Worm (Caenorhabditis elegans) whole organism, late embryonic: Measurements from ENCODE around the gene slt-1.

Source experiments
- C38D4.7 ChIP-seq: fragments of 200-800 bp; sonication (Bioruptor generic); optimal IDR thresholded peaks from 2 replicates; lab custom pipeline; 2018; ENCODE audit warnings: mild to moderate bottlenecking, missing genetic modification characterization, moderate library complexity, missing compliant biosample characterization
- F13H6.1 ChIP-seq: sonication (generic microtip); optimal IDR thresholded peaks from 2 replicates; lab custom pipeline; 2016; ENCODE audit warnings: missing genetic modification characterization, missing compliant biosample characterization
- K02D7.2 ChIP-seq: sonication (generic microtip); optimal IDR thresholded peaks from 2 replicates; lab custom pipeline; 2017; ENCODE audit warnings: mild to moderate bottlenecking, missing genetic modification characterization, missing compliant biosample characterization
- K09A11.1 ChIP-seq: sonication (generic microtip); optimal IDR thresholded peaks from 2 replicates; lab custom pipeline; 2017; ENCODE audit warnings: antibody characterized with exemption, mild to moderate bottlenecking, missing genetic modification characterization, missing compliant biosample characterization; ENCODE audit not compliant: insufficient read depth
- T23F11.4 ChIP-seq: fragments of 200-800 bp; sonication (Bioruptor generic); optimal IDR thresholded peaks from 2 replicates; lab custom pipeline; 2018; ENCODE audit warnings: mild to moderate bottlenecking, missing genetic modification characterization, missing compliant biosample characterization
- Y22D7AL.16 ChIP-seq: sonication (generic microtip); optimal IDR thresholded peaks from 2 replicates; lab custom pipeline; 2016; ENCODE audit warnings: missing genetic modification characterization, missing compliant biosample characterization
- ahr-1 ChIP-seq: sonication (generic microtip); optimal IDR thresholded peaks from 2 replicates; lab custom pipeline; 2016; ENCODE audit warnings: missing genetic modification characterization, missing compliant biosample characterization
- ama-1 ChIP-seq: fragments of 150-350 bp; optimal IDR thresholded peaks from 2 replicates; lab custom pipeline; 2014
- ceh-18 ChIP-seq: sonication (generic microtip); optimal IDR thresholded peaks from 2 replicates; lab custom pipeline; 2016; ENCODE audit warnings: missing genetic modification characterization, missing compliant biosample characterization
- ceh-19 ChIP-seq: fragments of 200-800 bp; sonication (Bioruptor generic); optimal IDR thresholded peaks from 2 replicates; lab custom pipeline; 2018; ENCODE audit warnings: mild to moderate bottlenecking, missing genetic modification characterization, missing compliant biosample characterization
- ceh-22 ChIP-seq: sonication (generic microtip); optimal IDR thresholded peaks from 2 replicates; lab custom pipeline; 2017; ENCODE audit warnings: missing biosample characterization, missing genetic modification characterization
- ceh-24 ChIP-seq: sonication (generic microtip); optimal IDR thresholded peaks from 2 replicates; lab custom pipeline; 2016; ENCODE audit warnings: mild to moderate bottlenecking, missing genetic modification characterization, missing compliant biosample characterization
- ceh-30 ChIP-seq: fragments of 150-350 bp; optimal IDR thresholded peaks from 2 replicates; lab custom pipeline; 2014; ENCODE audit warnings: missing biosample characterization, missing genetic modification characterization
- ceh-31 ChIP-seq: sonication (generic microtip); optimal IDR thresholded peaks from 2 replicates; lab custom pipeline; 2016; ENCODE audit warnings: missing genetic modification characterization, missing compliant biosample characterization
- ceh-34 ChIP-seq: sonication (generic microtip); optimal IDR thresholded peaks from 2 replicates; lab custom pipeline; 2016; ENCODE audit warnings: mild to moderate bottlenecking, missing genetic modification characterization, missing compliant biosample characterization
- ceh-48 ChIP-seq: sonication (generic microtip); optimal IDR thresholded peaks from 2 replicates; lab custom pipeline; 2016; ENCODE audit warnings: missing genetic modification characterization, inconsistent platforms, missing compliant biosample characterization
- ceh-6 ChIP-seq: fragments of 200-800 bp; sonication (Bioruptor generic); optimal IDR thresholded peaks from 2 replicates; lab custom pipeline; 2018; ENCODE audit warnings: mild to moderate bottlenecking, missing genetic modification characterization, missing compliant biosample characterization
- ceh-9 ChIP-seq: sonication (generic microtip); optimal IDR thresholded peaks from 2 replicates; lab custom pipeline; 2016; ENCODE audit warnings: mild to moderate bottlenecking, missing genetic modification characterization, inconsistent platforms, missing compliant biosample characterization
- che-1 ChIP-seq: sonication (generic microtip); optimal IDR thresholded peaks from 2 replicates; lab custom pipeline; 2016; ENCODE audit warnings: mild to moderate bottlenecking, missing genetic modification characterization, missing compliant biosample characterization
- ets-4 ChIP-seq: sonication (generic microtip); optimal IDR thresholded peaks from 2 replicates; lab custom pipeline; 2016; ENCODE audit warnings: missing genetic modification characterization, missing compliant biosample characterization
- eyg-1 ChIP-seq: sonication (generic microtip); optimal IDR thresholded peaks from 2 replicates; lab custom pipeline; 2016; ENCODE audit warnings: missing genotype, missing genetic modification characterization, missing compliant biosample characterization
- fax-1 ChIP-seq: sonication (generic microtip); optimal IDR thresholded peaks from 2 replicates; lab custom pipeline; 2016; ENCODE audit warnings: missing genotype, missing genetic modification characterization, missing compliant biosample characterization
- fkh-6 ChIP-seq: sonication (generic microtip); optimal IDR thresholded peaks from 2 replicates; lab custom pipeline; 2016; ENCODE audit warnings: missing genetic modification characterization, missing compliant biosample characterization
- hlh-15 ChIP-seq: sonication (generic microtip); optimal IDR thresholded peaks from 2 replicates; lab custom pipeline; 2016; ENCODE audit warnings: missing genetic modification characterization, missing compliant biosample characterization
- hlh-6 ChIP-seq: sonication (generic microtip); optimal IDR thresholded peaks from 2 replicates; lab custom pipeline; 2016; ENCODE audit warnings: missing genotype, missing genetic modification characterization, missing compliant biosample characterization
- hlh-8 ChIP-seq: sonication (generic microtip); optimal IDR thresholded peaks from 2 replicates; lab custom pipeline; 2016; ENCODE audit warnings: missing genotype, missing genetic modification characterization, missing compliant biosample characterization
- madf-2 ChIP-seq: sonication (generic microtip); optimal IDR thresholded peaks from 2 replicates; lab custom pipeline; 2017; ENCODE audit warnings: missing genetic modification characterization, missing compliant biosample characterization
- mec-3 ChIP-seq: sonication (generic microtip); optimal IDR thresholded peaks from 2 replicates; lab custom pipeline; 2016; ENCODE audit warnings: borderline replicate concordance, missing genetic modification characterization, missing compliant biosample characterization
- nfya-1 ChIP-seq: sonication (generic microtip); optimal IDR thresholded peaks from 2 replicates; lab custom pipeline; 2017; ENCODE audit warnings: missing genetic modification characterization, mild to moderate bottlenecking, missing compliant biosample characterization, antibody characterized with exemption, moderate library complexity
- npax-4 ChIP-seq: sonication (generic microtip); optimal IDR thresholded peaks from 2 replicates; lab custom pipeline; 2016; ENCODE audit warnings: missing genetic modification characterization, missing compliant biosample characterization
- pha-4 ChIP-seq: fragments of 150-350 bp; optimal IDR thresholded peaks from 2 replicates; lab custom pipeline; 2018; ENCODE audit warnings: missing biosample characterization, missing genetic modification reagents, missing genetic modification characterization
- pros-1 ChIP-seq: fragments of 150-350 bp; optimal IDR thresholded peaks from 2 replicates; lab custom pipeline; 2014; ENCODE audit warnings: missing biosample characterization, missing genetic modification reagents, missing genetic modification characterization
- ref-2 ChIP-seq: sonication (generic microtip); optimal IDR thresholded peaks from 2 replicates; lab custom pipeline; 2016; ENCODE audit warnings: missing genetic modification characterization, missing compliant biosample characterization
- sox-4 ChIP-seq: sonication (generic microtip); optimal IDR thresholded peaks from 2 replicates; lab custom pipeline; 2017; ENCODE audit warnings: mild to moderate bottlenecking, missing genetic modification characterization, inconsistent platforms, missing compliant biosample characterization
- tbx-2 ChIP-seq: sonication (generic microtip); optimal IDR thresholded peaks from 2 replicates; lab custom pipeline; 2016; ENCODE audit warnings: missing genetic modification characterization, missing compliant biosample characterization
- unc-3 ChIP-seq, 2 experiments: fragments of 200-800 bp in 1 of 2; sonication (Bioruptor generic) in 1 of 2; sonication (generic microtip) in 1 of 2; conservative IDR thresholded peaks in 1 of 2; optimal IDR thresholded peaks in 1 of 2; 2 replicates each; pipeline versions ENCODE4 v1.3.6 to Lab custom; 2016 to 2022; ENCODE audit warnings: missing compliant biosample characterization in 2 of 2, missing genetic modification characterization in 2 of 2, missing genetic modification reagents in 1 of 2
- unc-42 ChIP-seq: sonication (generic microtip); optimal IDR thresholded peaks from 2 replicates; lab custom pipeline; 2016; ENCODE audit warnings: missing genotype, missing genetic modification characterization, missing compliant biosample characterization
- unc-55 ChIP-seq: sonication (generic microtip); optimal IDR thresholded peaks from 2 replicates; lab custom pipeline; 2017; ENCODE audit warnings: missing biosample characterization, missing genetic modification reagents, missing genetic modification characterization
- unc-86 ChIP-seq: sonication (generic microtip); optimal IDR thresholded peaks from 2 replicates; lab custom pipeline; 2016; ENCODE audit warnings: missing genetic modification characterization, missing compliant biosample characterization
- zip-5 ChIP-seq: sonication (generic microtip); optimal IDR thresholded peaks from 2 replicates; lab custom pipeline; 2016; ENCODE audit warnings: missing genetic modification characterization, missing compliant biosample characterization

slt-1 gene

ce11 chrX:14674028-14674427 is at the start of gene slt-1:
Gene slt-1 (plus strand): TSS chrX:14674328.
- TF ChIP-seq ceh-18 (tag; lab: Kevin White, UChicago), result peak; percentile 2
- TF ChIP-seq tbx-2, result no peak
- TF ChIP-seq npax-4 (tag; lab: Kevin White, UChicago), result no peak
- TF ChIP-seq Y22D7AL.16, result no peak
- TF ChIP-seq ahr-1, result no peak
- no peak for TF ChIP-seq ceh-30

- TF ChIP-seq ceh-6 (GFP tag; lab: Kevin White, UChicago) (no peak), F13H6.1 (no peak), ceh-48 (tag; lab: Kevin White, UChicago) (no peak), hlh-6 (tag; lab: Kevin White, UChicago) (no peak), hlh-8 (no peak), ceh-24 (tag; lab: Kevin White, UChicago) (no peak), fax-1 (tag; lab: Kevin White, UChicago) (no peak), unc-42 (no peak), eyg-1 (tag; lab: Kevin White, UChicago) (no peak), T23F11.4 (GFP tag; lab: Kevin White, UChicago) (no peak)
Measured at ce11 chrX:14628816-14629215, 45.3 kb upstream of the slt-1 start, which contains the start of gene F54E4.2. Gene F54E4.2 (minus strand): TSS chrX:14628916.

- TF ChIP-seq ref-2 (tag; lab: Kevin White, UChicago) (no peak), unc-42 (peak; percentile 47), hlh-15 (tag; lab: Kevin White, UChicago) (no peak), fkh-6 (tag; lab: Kevin White, UChicago) (no peak)
Measured at ce11 chrX:14633679-14634078, 40.4 kb upstream of the slt-1 start.

- TF ChIP-seq tbx-2, result no peak
- no peak for TF ChIP-seq ref-2 (tag; lab: Kevin White, UChicago)
- TF ChIP-seq ceh-9 (tag; lab: Kevin White, UChicago), result no peak
- no peak for TF ChIP-seq ceh-34
- TF ChIP-seq unc-42, result no peak
- TF ChIP-seq sox-4 (tag; lab: Kevin White, UChicago), result no peak
- TF ChIP-seq ceh-19 (GFP tag; lab: Kevin White, UChicago), result no peak
- TF ChIP-seq ceh-22 (tag; lab: Kevin White, UChicago), result no peak
- no peak for TF ChIP-seq mec-3 (tag; lab: Kevin White, UChicago)
- no peak for TF ChIP-seq ets-4 (tag; lab: Kevin White, UChicago)
- TF ChIP-seq T23F11.4 (GFP tag; lab: Kevin White, UChicago), result no peak
- TF ChIP-seq unc-3 (GFP tag; conservative IDR thresholded peaks at IDR 0.05; lab: Robert Waterston, UW), result no peak
- no peak for TF ChIP-seq unc-3 (tag; optimal IDR thresholded peaks at IDR 0.05; lab: Kevin White, UChicago)
- TF ChIP-seq zip-5, result no peak
- TF ChIP-seq ceh-18 (tag; lab: Kevin White, UChicago), result no peak
- TF ChIP-seq unc-86 (tag; lab: Kevin White, UChicago), result no peak
Measured at ce11 chrX:14636157-14636556, 38.0 kb upstream of the slt-1 start, which contains the start of gene F54E4.3. Gene F54E4.3 (minus strand): TSS chrX:14636421.

ce11 chrX:14636712-14637111 is 37.4 kb upstream of the slt-1 start:
- TF ChIP-seq nfya-1 (tag; lab: Kevin White, UChicago) (peak; percentile 19), C38D4.7 (peak; percentile 3), ceh-31 (tag; lab: Kevin White, UChicago) (peak; percentile 44), unc-55 (GFP tag; lab: Kevin White, UChicago) (peak; percentile 60), che-1 (tag; lab: Kevin White, UChicago) (no peak), ceh-34 (no peak), madf-2 (tag; lab: Kevin White, UChicago) (peak; percentile 1), ceh-19 (GFP tag; lab: Kevin White, UChicago) (peak; percentile 46), ceh-18 (tag; lab: Kevin White, UChicago) (no peak), K09A11.1 (tag; lab: Kevin White, UChicago) (no peak), ceh-30 (no peak), pha-4 (no peak), ama-1 (lab: Kevin White, UChicago) (no peak), ceh-6 (GFP tag; lab: Kevin White, UChicago) (peak; percentile 9), pros-1 (tag; lab: Kevin White, UChicago) (peak; percentile 25), unc-42 (peak; percentile 98), K02D7.2 (no peak)
